Worm (Caenorhabditis elegans) whole organism, late embryonic: ENCODE measurements around the gene col-178.

ENCODE experiments used
- C08G9.2 ChIP-seq: sonication (generic microtip); optimal IDR thresholded peaks from 2 replicates; lab custom pipeline; 2016; ENCODE audit warnings: mild to moderate bottlenecking, missing genetic modification characterization, moderate library complexity, missing compliant biosample characterization
- C38D4.7 ChIP-seq: fragments of 200-800 bp; sonication (Bioruptor generic); optimal IDR thresholded peaks from 2 replicates; lab custom pipeline; 2018; ENCODE audit warnings: mild to moderate bottlenecking, missing genetic modification characterization, moderate library complexity, missing compliant biosample characterization
- K02D7.2 ChIP-seq: sonication (generic microtip); optimal IDR thresholded peaks from 2 replicates; lab custom pipeline; 2017; ENCODE audit warnings: mild to moderate bottlenecking, missing genetic modification characterization, missing compliant biosample characterization
- K09A11.1 ChIP-seq: sonication (generic microtip); optimal IDR thresholded peaks from 2 replicates; lab custom pipeline; 2017; ENCODE audit warnings: antibody characterized with exemption, mild to moderate bottlenecking, missing genetic modification characterization, missing compliant biosample characterization; ENCODE audit not compliant: insufficient read depth
- ahr-1 ChIP-seq: sonication (generic microtip); optimal IDR thresholded peaks from 2 replicates; lab custom pipeline; 2016; ENCODE audit warnings: missing genetic modification characterization, missing compliant biosample characterization
- ceh-14 ChIP-seq: sonication (generic microtip); optimal IDR thresholded peaks from 2 replicates; lab custom pipeline; 2016; ENCODE audit warnings: missing genotype, missing genetic modification characterization, missing compliant biosample characterization
- ceh-22 ChIP-seq: sonication (generic microtip); optimal IDR thresholded peaks from 2 replicates; lab custom pipeline; 2017; ENCODE audit warnings: missing biosample characterization, missing genetic modification characterization
- ceh-24 ChIP-seq: sonication (generic microtip); optimal IDR thresholded peaks from 2 replicates; lab custom pipeline; 2016; ENCODE audit warnings: mild to moderate bottlenecking, missing genetic modification characterization, missing compliant biosample characterization
- ceh-31 ChIP-seq: sonication (generic microtip); optimal IDR thresholded peaks from 2 replicates; lab custom pipeline; 2016; ENCODE audit warnings: missing genetic modification characterization, missing compliant biosample characterization
- ceh-34 ChIP-seq: sonication (generic microtip); optimal IDR thresholded peaks from 2 replicates; lab custom pipeline; 2016; ENCODE audit warnings: mild to moderate bottlenecking, missing genetic modification characterization, missing compliant biosample characterization
- ceh-45 ChIP-seq: fragments of 200-800 bp; sonication (Bioruptor generic); IDR thresholded peaks from 2 replicates; pipeline ENCODE4 v1.3.6; 2022; ENCODE audit warnings: missing genetic modification reagents, missing genetic modification characterization, missing compliant biosample characterization
- ceh-48 ChIP-seq: sonication (generic microtip); optimal IDR thresholded peaks from 2 replicates; lab custom pipeline; 2016; ENCODE audit warnings: missing genetic modification characterization, inconsistent platforms, missing compliant biosample characterization
- dmd-4 ChIP-seq: sonication (generic microtip); optimal IDR thresholded peaks from 2 replicates; lab custom pipeline; 2016; ENCODE audit warnings: borderline replicate concordance, missing genetic modification characterization, missing compliant biosample characterization
- dve-1 ChIP-seq: sonication (generic microtip); optimal IDR thresholded peaks from 2 replicates; lab custom pipeline; 2017; ENCODE audit warnings: antibody characterized with exemption, mild to moderate bottlenecking, missing genetic modification characterization, missing compliant biosample characterization
- elt-2 ChIP-seq: sonication (generic microtip); optimal IDR thresholded peaks from 2 replicates; lab custom pipeline; 2016; ENCODE audit warnings: missing genetic modification reagents, missing genetic modification characterization, missing compliant biosample characterization
- elt-4 ChIP-seq: sonication (generic microtip); optimal IDR thresholded peaks from 2 replicates; lab custom pipeline; 2016; ENCODE audit warnings: missing genetic modification characterization, missing compliant biosample characterization
- ets-4 ChIP-seq: sonication (generic microtip); optimal IDR thresholded peaks from 2 replicates; lab custom pipeline; 2016; ENCODE audit warnings: missing genetic modification characterization, missing compliant biosample characterization
- eyg-1 ChIP-seq: sonication (generic microtip); optimal IDR thresholded peaks from 2 replicates; lab custom pipeline; 2016; ENCODE audit warnings: missing genotype, missing genetic modification characterization, missing compliant biosample characterization
- fax-1 ChIP-seq: sonication (generic microtip); optimal IDR thresholded peaks from 2 replicates; lab custom pipeline; 2016; ENCODE audit warnings: missing genotype, missing genetic modification characterization, missing compliant biosample characterization
- fkh-10 ChIP-seq: fragments of 150-350 bp; optimal IDR thresholded peaks from 2 replicates; lab custom pipeline; 2014; ENCODE audit warnings: missing biosample characterization, missing genetic modification reagents, missing genetic modification characterization
- fkh-6 ChIP-seq: sonication (generic microtip); optimal IDR thresholded peaks from 2 replicates; lab custom pipeline; 2016; ENCODE audit warnings: missing genetic modification characterization, missing compliant biosample characterization
- hlh-13 ChIP-seq: fragments of 200-800 bp; sonication (Bioruptor generic); optimal IDR thresholded peaks from 2 replicates; lab custom pipeline; 2018; ENCODE audit warnings: mild to moderate bottlenecking, missing genetic modification characterization, missing compliant biosample characterization
- hlh-15 ChIP-seq: sonication (generic microtip); optimal IDR thresholded peaks from 2 replicates; lab custom pipeline; 2016; ENCODE audit warnings: missing genetic modification characterization, missing compliant biosample characterization
- hlh-8 ChIP-seq: sonication (generic microtip); optimal IDR thresholded peaks from 2 replicates; lab custom pipeline; 2016; ENCODE audit warnings: missing genotype, missing genetic modification characterization, missing compliant biosample characterization
- lim-6 ChIP-seq: sonication (generic microtip); optimal IDR thresholded peaks from 2 replicates; lab custom pipeline; 2016; ENCODE audit warnings: missing genetic modification characterization, missing compliant biosample characterization
- lin-11 ChIP-seq: fragments of 200-800 bp; sonication (Bioruptor generic); optimal IDR thresholded peaks from 2 replicates; lab custom pipeline; 2018; ENCODE audit warnings: mild to moderate bottlenecking, missing genetic modification characterization, missing compliant biosample characterization
- nhr-11 ChIP-seq: fragments of 150-350 bp; optimal IDR thresholded peaks from 2 replicates; lab custom pipeline; 2014; ENCODE audit warnings: missing biosample characterization, missing genetic modification characterization
- nhr-232 ChIP-seq: sonication (generic microtip); optimal IDR thresholded peaks from 2 replicates; lab custom pipeline; 2016; ENCODE audit warnings: missing genetic modification characterization, missing compliant biosample characterization
- npax-4 ChIP-seq: sonication (generic microtip); optimal IDR thresholded peaks from 2 replicates; lab custom pipeline; 2016; ENCODE audit warnings: missing genetic modification characterization, missing compliant biosample characterization
- odd-2 ChIP-seq: sonication (generic microtip); optimal IDR thresholded peaks from 2 replicates; lab custom pipeline; 2017; ENCODE audit warnings: antibody characterized with exemption, mild to moderate bottlenecking, missing genetic modification characterization, missing compliant biosample characterization
- pag-3 ChIP-seq: sonication (generic microtip); optimal IDR thresholded peaks from 2 replicates; lab custom pipeline; 2016; ENCODE audit warnings: missing compliant biosample characterization, missing genetic modification characterization, borderline replicate concordance
- pat-9 ChIP-seq: fragments of 200-800 bp; sonication (Bioruptor generic); optimal IDR thresholded peaks from 2 replicates; lab custom pipeline; 2018; ENCODE audit warnings: mild to moderate bottlenecking, missing genetic modification characterization, moderate library complexity, missing compliant biosample characterization
- pax-1 ChIP-seq: fragments of 150-350 bp; optimal IDR thresholded peaks from 2 replicates; lab custom pipeline; 2014; ENCODE audit warnings: missing biosample characterization, missing genetic modification characterization
- pha-2 ChIP-seq: sonication (generic microtip); optimal IDR thresholded peaks from 2 replicates; lab custom pipeline; 2017; ENCODE audit warnings: mild to moderate bottlenecking, missing genetic modification characterization, missing compliant biosample characterization
- pha-4 ChIP-seq: fragments of 150-350 bp; optimal IDR thresholded peaks from 2 replicates; lab custom pipeline; 2018; ENCODE audit warnings: missing biosample characterization, missing genetic modification reagents, missing genetic modification characterization
- pqm-1 ChIP-seq: sonication (generic microtip); optimal IDR thresholded peaks from 2 replicates; lab custom pipeline; 2016; ENCODE audit warnings: missing genetic modification characterization, missing compliant biosample characterization
- ref-2 ChIP-seq: sonication (generic microtip); optimal IDR thresholded peaks from 2 replicates; lab custom pipeline; 2016; ENCODE audit warnings: missing genetic modification characterization, missing compliant biosample characterization
- rnt-1 ChIP-seq: sonication (generic microtip); optimal IDR thresholded peaks from 2 replicates; lab custom pipeline; 2016; ENCODE audit warnings: missing genetic modification characterization, missing compliant biosample characterization
- sdc-2 ChIP-seq: sonication (generic microtip); optimal IDR thresholded peaks from 2 replicates; lab custom pipeline; 2016; ENCODE audit warnings: missing genotype, missing genetic modification characterization, missing compliant biosample characterization
- sox-2 ChIP-seq: fragments of 200-800 bp; sonication (Bioruptor generic); IDR thresholded peaks from 2 replicates; pipeline ENCODE4 v1.3.6; 2022; ENCODE audit warnings: missing genetic modification reagents, missing genetic modification characterization, missing compliant biosample characterization
- sox-4 ChIP-seq: sonication (generic microtip); optimal IDR thresholded peaks from 2 replicates; lab custom pipeline; 2017; ENCODE audit warnings: mild to moderate bottlenecking, missing genetic modification characterization, inconsistent platforms, missing compliant biosample characterization
- syd-9 ChIP-seq: sonication (generic microtip); optimal IDR thresholded peaks from 2 replicates; lab custom pipeline; 2016; ENCODE audit warnings: mild to moderate bottlenecking, missing genetic modification characterization, moderate library complexity, missing compliant biosample characterization
- tbx-7 ChIP-seq: sonication (generic microtip); optimal IDR thresholded peaks from 2 replicates; lab custom pipeline; 2016; ENCODE audit warnings: missing genotype, missing genetic modification characterization, missing compliant biosample characterization
- ttx-3 ChIP-seq: sonication (generic microtip); optimal IDR thresholded peaks from 2 replicates; lab custom pipeline; 2016; ENCODE audit warnings: missing genetic modification reagents, missing genetic modification characterization, missing compliant biosample characterization
- unc-55 ChIP-seq: sonication (generic microtip); optimal IDR thresholded peaks from 2 replicates; lab custom pipeline; 2017; ENCODE audit warnings: missing biosample characterization, missing genetic modification reagents, missing genetic modification characterization
- zip-5 ChIP-seq: sonication (generic microtip); optimal IDR thresholded peaks from 2 replicates; lab custom pipeline; 2016; ENCODE audit warnings: missing genetic modification characterization, missing compliant biosample characterization
- ztf-16 ChIP-seq: sonication (generic microtip); optimal IDR thresholded peaks from 2 replicates; lab custom pipeline; 2017; ENCODE audit warnings: missing genetic modification characterization, missing compliant biosample characterization

Gene col-178

DNA sequence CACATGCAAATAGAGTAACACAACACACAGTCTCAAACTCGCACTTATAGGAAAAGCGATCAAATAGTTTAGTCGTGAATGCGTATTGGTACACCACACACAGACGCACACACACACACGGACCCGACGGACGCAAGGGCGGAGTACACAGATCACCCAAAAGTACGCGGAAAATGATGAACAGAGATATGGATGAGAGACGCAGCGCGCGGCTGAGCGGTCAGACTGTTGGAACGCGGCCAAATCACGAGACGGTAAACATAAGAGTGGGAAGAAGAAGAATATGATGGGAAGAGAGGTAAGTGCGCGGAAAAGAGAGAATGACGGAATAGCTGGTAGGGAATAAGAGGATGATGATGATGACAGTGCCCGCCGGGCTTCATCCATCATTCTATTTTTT is 48.8 kb downstream of the col-178 start (continued):
- TF ChIP-seq ttx-3 (tag; lab: Kevin White, UChicago) (no peak), hlh-13 (GFP tag; lab: Kevin White, UChicago) (no peak), pqm-1 (tag; lab: Kevin White, UChicago) (no peak), ceh-31 (tag; lab: Kevin White, UChicago) (peak; percentile 40), dve-1 (tag; lab: Kevin White, UChicago) (peak; percentile 27), zip-5 (tag; lab: Kevin White, UChicago) (no peak), nhr-232 (tag; lab: Kevin White, UChicago) (no peak), pat-9 (tag; lab: Kevin White, UChicago) (no peak), fkh-6 (peak; percentile 28), pax-1 (tag; lab: Kevin White, UChicago) (no peak), pag-3 (tag; lab: Kevin White, UChicago) (no peak), rnt-1 (tag; lab: Kevin White, UChicago) (peak; percentile 37), hlh-8 (tag; lab: Kevin White, UChicago) (no peak), odd-2 (tag; lab: Kevin White, UChicago) (no peak), ceh-14 (tag; lab: Kevin White, UChicago) (no peak), npax-4 (tag; lab: Kevin White, UChicago) (no peak), K09A11.1 (tag; lab: Kevin White, UChicago) (no peak), pha-4 (tag; lab: Kevin White, UChicago) (no peak), K02D7.2 (tag; lab: Kevin White, UChicago) (no peak), sdc-2 (peak; percentile 58), fax-1 (tag; lab: Kevin White, UChicago) (no peak), unc-55 (GFP tag; lab: Kevin White, UChicago) (no peak), hlh-15 (tag; lab: Kevin White, UChicago) (no peak), nhr-11 (tag; lab: Kevin White, UChicago) (no peak), lin-11 (no peak), ceh-34 (tag; lab: Kevin White, UChicago) (peak; percentile 79), ztf-16 (tag; lab: Kevin White, UChicago) (no peak), elt-4 (tag; lab: Kevin White, UChicago) (no peak), sox-4 (no peak), lim-6 (tag; lab: Kevin White, UChicago) (no peak), ref-2 (tag; lab: Kevin White, UChicago) (peak; percentile 19), ceh-24 (tag; lab: Kevin White, UChicago) (no peak), C38D4.7 (GFP tag; lab: Kevin White, UChicago) (no peak), ets-4 (no peak), C08G9.2 (tag; lab: Kevin White, UChicago) (peak; percentile 44), tbx-7 (tag; lab: Kevin White, UChicago) (no peak), ceh-45 (no peak), pha-2 (tag; lab: Kevin White, UChicago) (no peak), syd-9 (tag; lab: Kevin White, UChicago) (no peak), sox-2 (GFP tag; lab: Robert Waterston, UW) (no peak), ahr-1 (tag; lab: Kevin White, UChicago) (no peak), ceh-22 (tag; lab: Kevin White, UChicago) (no peak), fkh-10 (GFP tag; lab: Kevin White, UChicago) (no peak), dmd-4 (tag; lab: Kevin White, UChicago) (no peak), eyg-1 (no peak), ceh-48 (tag; lab: Kevin White, UChicago) (no peak), elt-2 (tag; lab: Kevin White, UChicago) (peak; percentile 3)
